Worm (Caenorhabditis elegans): ENCODE measurements around the gene srj-5.

Gene srj-5

ce11 chrV:652940-653339 is at the start of gene srj-5:
Gene srj-5, minus strand, starts transcription at chrV:653040.
- TF ChIP-seq mab-5 (tag; optimal IDR thresholded peaks at IDR 0.05), result no peak

DNA sequence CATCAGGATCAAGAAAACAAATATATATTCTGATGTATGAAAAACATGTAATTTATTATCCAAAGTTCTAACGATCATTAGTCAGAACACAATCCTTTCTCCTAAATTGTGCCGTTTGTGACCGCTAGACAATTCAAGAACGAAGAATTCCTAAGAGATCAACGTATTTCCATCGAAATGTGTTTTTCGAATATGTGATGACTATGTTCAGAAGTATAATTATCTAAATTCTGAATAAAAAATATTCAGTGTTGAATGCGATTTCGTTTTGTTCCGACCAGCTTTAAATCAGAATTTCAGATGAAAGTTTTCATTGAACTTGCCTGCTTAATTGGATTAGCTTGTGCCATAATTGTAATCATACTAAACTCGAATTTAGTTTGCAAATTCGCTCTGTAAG is 49.4 kb upstream of the srj-5 start, which contains the start of gene srbc-37:
TSS of gene srbc-37 (plus strand) at position 301 of the 400 bp plus-strand sequence.
- TF ChIP-seq sma-3 (GFP tag; optimal IDR thresholded peaks at IDR 0.05), result no peak
- no peak for TF ChIP-seq ztf-4 (tag; optimal IDR thresholded peaks at IDR 0.05)
- no peak for TF ChIP-seq ztf-1 (GFP tag; conservative IDR thresholded peaks at IDR 0.05)
- TF ChIP-seq snpc-4 (tag; optimal IDR thresholded peaks at IDR 0.05), result no peak
- TF ChIP-seq R02D3.7 (tag; optimal IDR thresholded peaks at IDR 0.05), result no peak

DNA sequence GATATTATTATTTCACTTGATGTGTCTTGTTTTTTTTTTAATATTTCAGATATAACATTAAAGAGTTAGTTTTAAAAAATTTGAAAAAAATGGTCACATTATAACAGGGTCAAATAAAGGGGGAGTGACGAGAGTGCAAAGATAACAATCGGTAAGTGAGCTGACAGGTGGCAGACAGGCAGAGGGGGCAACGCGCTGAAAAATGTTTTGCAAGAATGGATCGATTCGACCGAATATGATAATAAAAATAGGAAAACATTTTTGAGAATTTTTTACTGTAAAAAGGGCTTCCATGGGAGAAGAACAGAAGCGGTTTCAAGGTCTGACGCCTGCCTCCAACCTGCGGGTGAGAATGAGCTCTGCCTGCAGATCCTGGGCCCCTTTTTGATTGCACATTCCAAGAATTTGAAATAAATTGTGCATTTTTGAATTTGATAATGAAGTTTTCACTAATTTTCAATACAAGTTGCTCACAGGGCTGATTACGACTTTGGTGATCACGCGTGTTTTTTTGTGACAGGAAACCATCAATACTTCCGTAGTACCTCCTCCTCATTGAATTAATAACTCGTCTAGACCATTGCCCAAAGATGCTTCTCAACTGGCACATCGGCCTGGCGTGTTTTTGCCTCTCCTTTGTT is 46.8 kb upstream of the srj-5 start, which contains the start of the genes ugt-29 and srx-5:
TSS of gene ugt-29 (minus strand) at position 101 of the 641 bp plus-strand sequence.
TSS of gene srx-5 (plus strand) at position 591 of the 641 bp plus-strand sequence.
- TF ChIP-seq egl-27 (tag; optimal IDR thresholded peaks at IDR 0.05) (no peak), peb-1 (tag; optimal IDR thresholded peaks at IDR 0.05) (no peak), mdl-1 (tag; optimal IDR thresholded peaks at IDR 0.05) (no peak), ceh-82 (tag; optimal IDR thresholded peaks at IDR 0.05) (no peak), ZK546.5 (tag; optimal IDR thresholded peaks at IDR 0.05) (no peak), C34F6.9 (tag; optimal IDR thresholded peaks at IDR 0.05) (no peak), dmd-4 (tag; optimal IDR thresholded peaks at IDR 0.05) (no peak), gmeb-1 (tag; optimal IDR thresholded peaks at IDR 0.05) (no peak), lin-11 (tag; optimal IDR thresholded peaks at IDR 0.05) (no peak), mbf-1 (tag; optimal IDR thresholded peaks at IDR 0.05) (no peak), nhr-237 (tag; optimal IDR thresholded peaks at IDR 0.05) (no peak), unc-55 (GFP tag; optimal IDR thresholded peaks at IDR 0.05) (no peak), nhr-25 (tag; optimal IDR thresholded peaks at IDR 0.05) (no peak)

DNA sequence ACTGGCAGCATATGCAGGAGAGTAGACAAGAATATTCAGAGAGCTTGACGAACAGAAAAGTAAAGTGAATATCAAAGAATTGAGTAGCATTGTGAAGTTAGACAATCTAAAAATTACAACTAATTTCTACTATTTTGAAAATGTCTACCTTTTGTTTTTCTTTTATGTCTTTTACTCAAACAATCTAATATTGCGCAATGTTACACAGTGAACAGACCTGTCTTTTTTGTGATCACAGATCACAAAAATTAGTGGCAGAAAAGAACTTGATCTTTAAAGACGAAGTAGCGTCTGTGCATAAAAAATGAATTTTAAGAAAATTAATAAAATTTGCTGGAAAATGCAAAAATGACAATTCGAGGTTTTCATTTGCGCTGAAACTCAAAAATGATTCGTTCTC is 46.2 kb upstream of the srj-5 start:
- TF ChIP-seq elt-1 (tag; optimal IDR thresholded peaks at IDR 0.05), result no peak
- no peak for TF ChIP-seq peb-1 (tag; optimal IDR thresholded peaks at IDR 0.05)
- TF ChIP-seq gmeb-1 (tag; optimal IDR thresholded peaks at IDR 0.05), result no peak
- no peak for TF ChIP-seq nhr-6 (tag; optimal IDR thresholded peaks at IDR 0.05)
- TF ChIP-seq ceh-82 (tag; optimal IDR thresholded peaks at IDR 0.05), result no peak
- no peak for TF ChIP-seq alr-1 (tag; optimal IDR thresholded peaks at IDR 0.05)
- TF ChIP-seq nhr-23 (tag; optimal IDR thresholded peaks at IDR 0.05), result no peak
- TF ChIP-seq C34F6.9 (tag; optimal IDR thresholded peaks at IDR 0.05), result no peak
- no peak for TF ChIP-seq sem-4 (tag; optimal IDR thresholded peaks at IDR 0.05)
- no peak for TF ChIP-seq nhr-77 (tag; optimal IDR thresholded peaks at IDR 0.05)
- TF ChIP-seq nhr-12 (tag; optimal IDR thresholded peaks at IDR 0.05), result no peak
- TF ChIP-seq blmp-1 (tag; optimal IDR thresholded peaks at IDR 0.05; ENCODE audit: insufficient read depth), result no peak

- TF ChIP-seq ZK546.5 (tag; optimal IDR thresholded peaks at IDR 0.05), result no peak
- no peak for TF ChIP-seq nhr-12 (tag; optimal IDR thresholded peaks at IDR 0.05)
- TF ChIP-seq fos-1 (tag; optimal IDR thresholded peaks at IDR 0.05), result no peak
- TF ChIP-seq snpc-4 (tag; optimal IDR thresholded peaks at IDR 0.05), result no peak
- no peak for TF ChIP-seq nhr-6 (tag; optimal IDR thresholded peaks at IDR 0.05)
- no peak for TF ChIP-seq nhr-11 (tag; optimal IDR thresholded peaks at IDR 0.05)
- no peak for TF ChIP-seq crh-2 (tag; optimal IDR thresholded peaks at IDR 0.05)
- TF ChIP-seq lin-39 (tag; optimal IDR thresholded peaks at IDR 0.05), result no peak
- no peak for TF ChIP-seq unc-62 (GFP tag; optimal IDR thresholded peaks at IDR 0.05)
- TF ChIP-seq ztf-4 (tag; optimal IDR thresholded peaks at IDR 0.05), result no peak
- TF ChIP-seq lin-13 (GFP tag; optimal IDR thresholded peaks at IDR 0.05), result no peak
- TF ChIP-seq unc-55 (GFP tag; optimal IDR thresholded peaks at IDR 0.05), result no peak
- TF ChIP-seq nhr-77 (tag; optimal IDR thresholded peaks at IDR 0.05), result no peak
- no peak for TF ChIP-seq mbf-1 (tag; optimal IDR thresholded peaks at IDR 0.05)
- no peak for TF ChIP-seq nhr-10 (tag; optimal IDR thresholded peaks at IDR 0.05)
Measured at ce11 chrV:695914-696313, 43.1 kb upstream of the srj-5 start, which contains the start of gene srj-52. Gene srj-52, minus strand, starts transcription at chrV:696014.
